Worm (Caenorhabditis elegans) whole organism, midembryonic: ENCODE results near the gene Y41C4A.18.

Experiments used
- T22C8.4 ChIP-seq: fragments of 200-800 bp; sonication (Bioruptor generic); IDR thresholded peaks from 2 replicates; pipeline ENCODE4 v1.3.6; 2022; ENCODE audit warnings: missing genetic modification characterization, missing compliant biosample characterization
- cog-1 ChIP-seq: sonication (generic microtip); optimal IDR thresholded peaks from 2 replicates; lab custom pipeline; 2016; ENCODE audit warnings: missing genetic modification characterization, missing compliant biosample characterization
- flt-1 ChIP-seq: fragments of 200-800 bp; sonication (Bioruptor generic); IDR thresholded peaks from 2 replicates; pipeline ENCODE4 v1.3.6; 2022; ENCODE audit warnings: missing genetic modification characterization, missing compliant biosample characterization
- klf-2 ChIP-seq: fragments of 200-800 bp; sonication (Bioruptor generic); conservative IDR thresholded peaks from 2 replicates; pipeline ENCODE4 v1.3.6; 2022; ENCODE audit warnings: missing genetic modification reagents, missing genetic modification characterization, missing compliant biosample characterization
- med-1 ChIP-seq: sonication (generic microtip); optimal IDR thresholded peaks from 2 replicates; lab custom pipeline; 2017; ENCODE audit warnings: missing genetic modification characterization, mild to moderate bottlenecking, missing compliant biosample characterization, antibody characterized with exemption, missing genetic modification reagents; ENCODE audit not compliant: insufficient read depth
- ref-1 ChIP-seq: fragments of 200-800 bp; sonication (Bioruptor generic); conservative IDR thresholded peaks from 2 replicates; pipeline ENCODE4 v1.3.6; 2022; ENCODE audit warnings: missing genetic modification reagents, missing genetic modification characterization, missing compliant biosample characterization
- tab-1 ChIP-seq: fragments of 200-800 bp; sonication (Bioruptor generic); IDR thresholded peaks from 2 replicates; pipeline ENCODE4 v1.3.6; 2022; ENCODE audit warnings: missing genetic modification characterization, missing compliant biosample characterization
- ztf-23 ChIP-seq: fragments of 200-800 bp; sonication (Bioruptor generic); IDR thresholded peaks from 2 replicates; pipeline ENCODE4 v1.3.6; 2022; ENCODE audit warnings: missing genetic modification reagents, missing genetic modification characterization, missing compliant biosample characterization
- ztf-29 ChIP-seq: fragments of 200-800 bp; sonication (Bioruptor generic); IDR thresholded peaks from 2 replicates; pipeline ENCODE4 v1.3.6; 2022; ENCODE audit warnings: missing genetic modification reagents, missing genetic modification characterization, missing compliant biosample characterization

Y41C4A.18 gene

DNA sequence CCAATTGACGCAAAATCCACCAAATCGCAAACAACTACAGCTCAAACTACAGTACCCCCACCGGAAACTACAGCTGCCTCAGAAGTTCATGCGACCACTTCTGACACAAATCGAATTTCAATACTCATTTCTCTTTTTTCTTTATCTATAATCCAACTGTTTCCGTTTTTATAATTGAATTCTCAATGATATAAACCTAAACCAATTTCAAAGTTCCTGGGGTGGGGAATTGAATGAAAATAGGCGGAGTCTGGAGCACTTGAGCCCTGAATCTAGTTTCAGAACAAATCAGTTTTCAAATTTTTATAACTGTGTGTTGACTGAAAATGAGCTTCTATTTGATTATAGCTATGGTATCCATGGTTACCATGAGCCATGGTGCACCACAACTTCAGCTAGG, 34.1 kb upstream of the Y41C4A.18 start, which contains the start of gene Y41C4A.6:
Gene Y41C4A.6, plus strand, starts transcription at position 301 of the 400 bp plus-strand sequence.
- TF ChIP-seq ztf-29 (GFP tag; lab: Robert Waterston, UW) (no peak), ztf-23 (GFP tag; lab: Robert Waterston, UW) (no peak)

DNA sequence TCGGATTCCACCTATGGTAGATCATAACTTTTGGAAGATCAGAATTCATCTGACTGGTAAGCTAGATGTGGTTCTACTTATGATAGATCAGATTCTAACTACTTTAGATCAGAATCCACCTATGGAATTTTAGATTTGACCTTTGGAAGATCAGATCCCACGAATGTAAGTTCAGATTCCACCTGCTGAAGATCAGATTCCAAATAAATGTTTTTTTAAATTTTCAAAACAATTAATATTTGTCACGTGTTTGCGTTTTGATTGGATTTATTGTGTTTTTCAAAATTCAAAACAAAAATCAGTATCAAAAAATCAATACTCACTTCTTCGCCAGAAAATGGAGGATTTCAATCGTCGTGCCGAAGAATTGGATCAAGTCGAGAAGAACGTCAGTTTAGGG, 31.8 kb upstream of the Y41C4A.18 start, which contains the start of gene Y41C4A.7:
Gene Y41C4A.7, plus strand, starts transcription at position 301 of the 400 bp plus-strand sequence.
- TF ChIP-seq cog-1 (tag; lab: Kevin White, UChicago) (no peak), klf-2 (GFP tag; lab: Robert Waterston, UW) (no peak), ztf-29 (GFP tag; lab: Robert Waterston, UW) (no peak), flt-1 (no peak), ztf-23 (GFP tag; lab: Robert Waterston, UW) (no peak), med-1 (GFP tag; lab: Kevin White, UChicago) (no peak), tab-1 (no peak), T22C8.4 (GFP tag; lab: Robert Waterston, UW) (no peak), ref-1 (no peak)

DNA sequence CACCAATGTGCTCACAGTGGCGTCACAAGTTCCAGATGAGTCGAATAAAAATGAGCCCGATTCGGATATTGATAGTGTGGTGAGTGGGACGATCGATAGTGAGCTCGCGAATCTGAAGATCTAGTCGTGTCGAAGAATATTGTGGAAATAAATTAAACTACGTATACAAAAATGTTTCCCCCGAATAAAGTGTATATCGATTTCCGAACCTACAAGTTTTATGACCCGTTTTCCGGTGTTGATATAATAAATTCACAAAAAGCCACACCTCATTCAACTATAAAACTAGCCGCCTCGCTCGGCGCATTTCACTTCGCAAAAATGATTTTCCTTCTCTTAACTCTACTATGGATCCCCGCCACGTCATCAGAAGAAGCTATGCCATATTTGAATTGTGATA, 30.5 kb upstream of the Y41C4A.18 start, which contains the start of gene pqn-84:
Gene pqn-84, plus strand, starts transcription at position 301 of the 400 bp plus-strand sequence.
- no peak for TF ChIP-seq klf-2 (GFP tag; lab: Robert Waterston, UW)
- TF ChIP-seq T22C8.4 (GFP tag; lab: Robert Waterston, UW): no peak
- no peak for TF ChIP-seq ztf-29 (GFP tag; lab: Robert Waterston, UW)
- no peak for TF ChIP-seq ztf-23 (GFP tag; lab: Robert Waterston, UW)
- TF ChIP-seq ref-1: no peak
- TF ChIP-seq cog-1 (tag; lab: Kevin White, UChicago): no peak
- no peak for TF ChIP-seq tab-1

DNA sequence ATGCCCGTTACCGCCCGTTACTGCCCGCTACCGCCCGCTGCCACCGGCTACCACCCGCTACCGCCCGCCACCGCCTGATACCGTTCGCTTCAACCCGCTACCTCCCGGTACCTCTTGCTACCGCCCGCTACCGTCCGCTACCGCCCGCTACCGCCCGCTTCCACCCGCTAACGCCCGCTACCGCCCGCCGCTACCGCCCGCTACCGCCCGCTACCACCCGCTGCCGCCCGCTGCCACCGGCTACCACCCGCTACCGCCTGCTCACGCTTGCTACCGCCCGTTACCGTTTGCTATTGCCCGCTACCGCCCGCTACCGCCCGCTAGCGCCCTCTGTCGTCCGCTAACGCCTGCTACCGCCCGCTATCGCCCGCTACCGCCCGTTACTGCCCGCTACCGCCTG, 28.5 kb upstream of the Y41C4A.18 start:
- TF ChIP-seq ztf-29 (GFP tag; lab: Robert Waterston, UW) (no peak), T22C8.4 (GFP tag; lab: Robert Waterston, UW) (no peak), klf-2 (GFP tag; lab: Robert Waterston, UW) (no peak), cog-1 (tag; lab: Kevin White, UChicago) (no peak), tab-1 (no peak; the same call in 1 of the 2 replicates), ztf-23 (GFP tag; lab: Robert Waterston, UW) (no peak), med-1 (GFP tag; lab: Kevin White, UChicago) (no peak), ref-1 (no peak), flt-1 (no peak)

DNA sequence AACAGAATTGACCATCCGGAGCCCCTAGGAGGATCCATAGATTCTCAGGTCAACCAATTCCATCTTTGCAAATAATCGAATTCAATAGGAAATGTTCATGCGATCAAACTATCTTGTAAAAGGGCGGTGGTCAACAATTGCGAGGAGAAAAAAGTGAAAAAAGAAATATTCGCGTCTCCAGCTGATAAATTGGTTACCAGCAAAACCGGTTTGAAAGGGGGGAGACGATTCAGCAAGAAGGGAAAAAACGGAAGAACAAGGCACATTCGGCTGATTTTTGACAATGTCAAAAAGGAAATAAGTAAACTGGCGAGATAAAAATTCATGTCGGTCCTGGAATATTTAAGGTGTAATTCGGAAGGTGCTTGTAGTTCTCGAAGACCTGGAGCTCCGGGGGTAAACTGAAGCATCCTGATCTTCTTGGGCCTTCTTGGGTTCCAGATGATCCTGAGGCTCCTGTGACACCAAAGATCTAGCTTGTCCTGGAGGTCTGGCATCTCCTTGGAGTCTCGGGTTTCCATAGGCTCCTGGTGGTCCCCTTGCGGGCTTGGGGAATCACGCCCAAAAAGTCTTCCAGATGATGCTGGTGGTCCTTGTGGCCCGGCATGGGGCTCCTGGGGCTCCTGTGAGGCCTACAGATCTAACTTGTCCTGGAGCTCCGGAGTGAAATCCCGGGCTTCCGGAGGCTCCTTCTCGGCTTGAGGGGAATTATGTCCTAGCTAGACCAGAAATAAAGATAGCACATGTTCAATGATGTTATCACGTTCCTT, 27.2 kb upstream of the Y41C4A.18 start:
- TF ChIP-seq flt-1: no peak
- no peak for TF ChIP-seq T22C8.4 (GFP tag; lab: Robert Waterston, UW)
- no peak for TF ChIP-seq tab-1
- no peak for TF ChIP-seq ref-1
- TF ChIP-seq ztf-23 (GFP tag; lab: Robert Waterston, UW): no peak
- TF ChIP-seq klf-2 (GFP tag; lab: Robert Waterston, UW): no peak
- TF ChIP-seq med-1 (GFP tag; lab: Kevin White, UChicago): no peak
- TF ChIP-seq ztf-29 (GFP tag; lab: Robert Waterston, UW): no peak
- TF ChIP-seq cog-1 (tag; lab: Kevin White, UChicago): no peak

DNA sequence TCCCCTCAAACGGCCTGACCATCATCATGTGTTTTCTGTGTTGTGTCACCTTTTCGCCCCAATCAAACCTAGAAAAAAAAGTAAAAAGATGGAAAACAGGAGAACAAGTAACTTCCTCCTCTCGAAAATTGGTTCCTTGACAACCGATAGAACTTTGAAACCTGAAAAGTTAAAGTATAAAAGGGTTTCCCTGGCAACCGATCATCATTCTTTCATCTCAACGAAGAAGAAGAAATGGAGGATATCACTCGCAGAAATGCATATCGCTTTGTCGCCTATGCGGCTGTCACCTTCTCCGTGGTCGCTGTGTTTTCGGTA, 26.7 kb upstream of the Y41C4A.18 start, which contains the start of gene col-95:
Gene col-95, plus strand, starts transcription at position 219 of the 318 bp plus-strand sequence.
- TF ChIP-seq ztf-23 (GFP tag; lab: Robert Waterston, UW) (no peak), ref-1 (no peak), med-1 (GFP tag; lab: Kevin White, UChicago) (no peak), cog-1 (tag; lab: Kevin White, UChicago) (no peak), tab-1 (no peak), flt-1 (no peak), klf-2 (GFP tag; lab: Robert Waterston, UW) (no peak)

DNA sequence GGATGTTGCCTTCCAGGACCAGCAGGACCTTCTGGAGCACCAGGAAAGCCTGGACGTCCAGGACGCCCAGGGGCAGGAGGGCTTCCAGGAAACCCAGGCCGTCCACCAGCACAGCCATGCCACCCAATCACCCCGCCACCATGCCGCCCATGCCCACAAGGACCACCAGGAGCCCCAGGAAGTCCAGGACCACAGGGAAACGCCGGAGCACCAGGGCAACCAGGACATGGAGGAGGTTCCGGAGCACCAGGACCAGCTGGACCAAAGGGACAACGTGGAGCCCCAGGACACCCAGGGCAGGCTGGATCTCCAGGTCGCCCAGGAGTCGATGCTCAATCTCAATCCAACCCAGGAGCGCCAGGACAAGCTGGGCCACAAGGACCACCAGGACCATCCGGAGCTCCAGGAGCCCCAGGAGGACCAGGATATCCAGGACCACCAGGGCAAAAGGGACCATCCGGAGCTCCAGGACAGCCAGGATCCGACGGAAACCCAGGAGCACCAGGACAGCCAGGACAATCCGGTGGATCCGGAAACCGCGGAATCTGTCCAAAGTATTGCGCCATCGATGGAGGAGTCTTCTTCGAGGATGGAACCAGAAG, 25.9 kb upstream of the Y41C4A.18 start:
- no peak for TF ChIP-seq klf-2 (GFP tag; lab: Robert Waterston, UW)
- TF ChIP-seq flt-1: 0 out of 2 replicates have a peak, but pooled peaks have one; percentile 53

DNA sequence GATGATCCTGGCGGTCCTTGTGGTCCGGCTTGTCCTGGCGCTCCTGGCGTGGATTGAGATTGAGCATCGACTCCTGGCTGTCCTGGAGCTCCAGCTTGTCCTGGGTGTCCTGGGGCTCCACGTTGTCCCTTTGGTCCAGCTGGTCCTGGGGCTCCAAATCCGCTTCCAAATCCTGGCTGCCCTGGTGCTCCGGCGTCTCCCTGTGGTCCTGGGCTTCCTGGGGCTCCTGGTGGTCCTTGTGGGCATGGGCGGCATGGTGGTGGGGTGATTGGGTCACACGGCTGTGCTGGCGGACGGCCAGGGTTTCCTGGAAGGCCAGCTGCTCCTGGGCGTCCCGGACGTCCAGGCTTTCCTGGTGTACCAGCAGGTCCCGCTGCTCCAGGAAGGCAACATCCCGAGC, 24.5 kb upstream of the Y41C4A.18 start:
- TF ChIP-seq cog-1 (tag; lab: Kevin White, UChicago) (no peak), med-1 (GFP tag; lab: Kevin White, UChicago) (no peak)

DNA sequence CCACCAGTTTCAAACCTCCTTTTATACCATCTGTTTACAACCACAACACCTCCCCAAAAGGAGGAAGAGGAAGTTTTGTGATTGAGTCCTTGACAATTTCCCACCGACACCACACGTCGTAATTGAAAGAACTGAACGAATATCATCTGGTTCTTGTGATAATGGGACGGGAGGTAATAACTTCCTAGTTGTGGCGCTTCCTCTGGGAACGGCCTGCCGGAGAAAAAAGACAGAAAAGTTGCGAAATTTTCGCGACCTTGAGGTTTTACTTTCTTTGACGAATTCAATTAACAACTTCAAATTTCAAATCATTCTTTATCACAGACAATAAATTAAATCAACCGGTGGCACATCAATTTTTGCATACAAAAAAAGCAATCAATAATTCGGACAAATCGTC, 23.7 kb upstream of the Y41C4A.18 start, which contains the start of gene col-96:
Gene col-96, minus strand, starts transcription at position 101 of the 400 bp plus-strand sequence.
- TF ChIP-seq tab-1 (no peak), med-1 (GFP tag; lab: Kevin White, UChicago) (no peak), cog-1 (tag; lab: Kevin White, UChicago) (no peak), ztf-23 (GFP tag; lab: Robert Waterston, UW) (no peak), ref-1 (no peak), ztf-29 (GFP tag; lab: Robert Waterston, UW) (no peak), T22C8.4 (GFP tag; lab: Robert Waterston, UW) (no peak), flt-1 (no peak), klf-2 (GFP tag; lab: Robert Waterston, UW) (no peak)

DNA sequence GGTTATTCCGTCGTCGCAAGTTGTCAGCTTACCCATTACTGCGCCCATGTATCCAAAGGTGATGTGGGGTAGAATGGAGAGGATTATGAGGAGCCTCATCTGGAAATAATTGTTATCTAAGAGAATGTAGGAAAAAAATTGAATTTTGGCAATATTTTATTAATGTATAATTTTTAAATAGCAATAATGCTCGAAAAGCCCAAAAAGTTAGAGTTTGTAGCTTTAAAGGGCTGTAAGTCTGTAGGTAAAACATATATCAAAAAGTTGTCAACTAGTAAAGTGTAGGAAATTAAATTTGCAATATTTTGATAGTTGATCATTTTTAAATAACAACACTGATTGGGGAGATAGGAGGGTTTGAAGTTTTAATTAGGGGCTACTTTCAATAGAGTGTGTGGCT, 21.7 kb upstream of the Y41C4A.18 start, which contains the start of gene Y41C4A.8:
Gene Y41C4A.8, minus strand, starts transcription at position 101 of the 400 bp plus-strand sequence.
- no peak for TF ChIP-seq klf-2 (GFP tag; lab: Robert Waterston, UW)
- TF ChIP-seq cog-1 (tag; lab: Kevin White, UChicago): no peak
- no peak for TF ChIP-seq ztf-23 (GFP tag; lab: Robert Waterston, UW)
- TF ChIP-seq T22C8.4 (GFP tag; lab: Robert Waterston, UW): no peak
- TF ChIP-seq ref-1: no peak
- TF ChIP-seq flt-1: no peak
- no peak for TF ChIP-seq med-1 (GFP tag; lab: Kevin White, UChicago)
- TF ChIP-seq ztf-29 (GFP tag; lab: Robert Waterston, UW): no peak
- no peak for TF ChIP-seq tab-1
